Worm (Caenorhabditis elegans): ENCODE results near the gene B0238.9.
A peak's percentile ranks its signal among the peaks of the same experiment; 100 is the strongest.

Gene B0238.9

ce11 chrV:5273770-5274169, 4.1 kb downstream of the B0238.9 start, which contains the start of gene natc-2:
natc-2 (plus strand) TSS chrV:5274070.
- TF ChIP-seq mep-1 (tag; optimal IDR thresholded peaks at IDR 0.05) = no peak
- no peak for TF ChIP-seq lin-13 (tag; optimal IDR thresholded peaks at IDR 0.05)
- TF ChIP-seq nhr-2 (tag; optimal IDR thresholded peaks at IDR 0.05) = no peak
- TF ChIP-seq sptf-1 (tag; optimal IDR thresholded peaks at IDR 0.05) = no peak
- no peak for TF ChIP-seq zip-8 (tag; optimal IDR thresholded peaks at IDR 0.05)

DNA sequence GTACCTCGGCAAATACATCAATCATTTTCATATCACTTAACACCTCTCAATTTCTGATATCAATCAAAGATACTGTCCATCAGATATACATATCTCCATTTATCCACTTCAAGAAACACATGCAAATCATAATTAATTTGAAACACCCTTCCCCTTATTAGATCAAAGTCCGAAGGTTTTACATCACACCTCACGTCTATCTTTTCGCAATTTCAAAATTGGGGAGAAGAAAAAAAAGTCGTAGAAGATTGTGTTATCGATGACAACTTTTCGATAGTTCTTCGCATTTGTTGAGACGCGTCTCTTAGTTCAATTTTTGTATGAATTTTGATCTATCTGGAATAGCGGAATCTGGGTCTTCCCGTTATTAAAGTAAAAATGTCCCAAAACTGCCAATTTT, 4.7 kb downstream of the B0238.9 start:
- TF ChIP-seq elt-1 (tag; optimal IDR thresholded peaks at IDR 0.05; ENCODE audit: borderline replicate concordance, insufficient read depth) (no peak), hlh-1 (tag; optimal IDR thresholded peaks at IDR 0.05) (no peak), cnd-1 (tag; optimal IDR thresholded peaks at IDR 0.05) (no peak), mep-1 (tag; optimal IDR thresholded peaks at IDR 0.05) (no peak)

ce11 chrV:5272619-5273074, 5.3 kb downstream of the B0238.9 start:
- TF ChIP-seq unc-120 (tag; optimal IDR thresholded peaks at IDR 0.05; ENCODE audit: poor library complexity, severe bottlenecking) (peak; percentile 71), elt-3 (tag; optimal IDR thresholded peaks at IDR 0.05) (peak; percentile 16), ham-2 (GFP tag; optimal IDR thresholded peaks at IDR 0.05) (no peak), hlh-1 (tag; optimal IDR thresholded peaks at IDR 0.05) (peak; percentile 63), unc-62 (GFP tag; optimal IDR thresholded peaks at IDR 0.05) (peak; percentile 66), drap-1 (GFP tag; optimal IDR thresholded peaks at IDR 0.05) (no peak), flh-1 (GFP tag; optimal IDR thresholded peaks at IDR 0.05) (no peak), lin-13 (tag; optimal IDR thresholded peaks at IDR 0.05) (no peak)

ce11 chrV:5272034-5272433, 5.9 kb downstream of the B0238.9 start:
- TF ChIP-seq hlh-1 (tag; optimal IDR thresholded peaks at IDR 0.05) = no peak
- no peak for TF ChIP-seq nhr-237 (tag; optimal IDR thresholded peaks at IDR 0.05)
- TF ChIP-seq mep-1 (tag; optimal IDR thresholded peaks at IDR 0.05) = no peak
- TF ChIP-seq nhr-2 (tag; optimal IDR thresholded peaks at IDR 0.05) = no peak

DNA sequence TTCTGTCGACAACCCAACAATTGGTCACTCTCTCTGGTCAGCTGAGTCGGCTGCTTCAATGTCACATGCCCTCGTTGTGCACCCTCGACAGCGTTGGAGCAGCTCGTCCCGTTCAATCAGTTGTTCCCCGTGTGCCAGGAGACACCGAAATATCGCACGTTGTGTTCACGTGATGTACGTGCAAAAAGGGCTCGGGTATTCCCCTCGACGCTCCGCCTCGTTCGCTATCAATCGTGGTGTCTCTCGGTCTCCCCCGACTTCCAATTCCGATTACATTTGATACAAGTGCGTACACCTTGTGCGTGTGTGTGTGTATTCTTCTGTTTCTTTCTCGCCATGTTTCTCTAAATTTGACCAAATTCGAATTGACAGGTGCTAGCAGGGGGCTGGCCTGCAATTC, 6.4 kb downstream of the B0238.9 start:
- TF ChIP-seq lin-13 (tag; optimal IDR thresholded peaks at IDR 0.05) (no peak), mls-2 (tag; optimal IDR thresholded peaks at IDR 0.05) (peak; percentile 9), unc-62 (GFP tag; optimal IDR thresholded peaks at IDR 0.05) (peak; percentile 67), sem-2 (GFP tag; optimal IDR thresholded peaks at IDR 0.05) (no peak), unc-120 (tag; optimal IDR thresholded peaks at IDR 0.05; ENCODE audit: poor library complexity, severe bottlenecking) (peak; percentile 92), tbx-8 (GFP tag; optimal IDR thresholded peaks at IDR 0.05) (no peak), hlh-1 (tag; optimal IDR thresholded peaks at IDR 0.05) (peak; percentile 93)

ce11 chrV:5269024-5269535, 8.8 kb downstream of the B0238.9 start, which contains the start of gene penr-1:
penr-1 (plus strand) TSS chrV:5269485.
- TF ChIP-seq lsy-2 (tag; optimal IDR thresholded peaks at IDR 0.05) (peak; percentile 26), unc-39 (tag; optimal IDR thresholded peaks at IDR 0.05) (no peak), M03D4.4 (tag; optimal IDR thresholded peaks at IDR 0.05) (no peak), mep-1 (tag; optimal IDR thresholded peaks at IDR 0.05) (peak; percentile 41), ces-1 (GFP tag; optimal IDR thresholded peaks at IDR 0.05) (peak; percentile 50), lin-13 (tag; optimal IDR thresholded peaks at IDR 0.05) (peak; percentile 22)

ce11 chrV:5265581-5265980, 12.3 kb downstream of the B0238.9 start, which contains the start of the genes srt-69 and B0238.12:
srt-69 (minus strand) TSS chrV:5265681.
B0238.12 (plus strand) TSS chrV:5265844.
- TF ChIP-seq mep-1 (tag; optimal IDR thresholded peaks at IDR 0.05) (no peak), bed-3 (GFP tag; optimal IDR thresholded peaks at IDR 0.05) (no peak), lin-32 (GFP tag; optimal IDR thresholded peaks at IDR 0.05) (no peak), hlh-1 (tag; optimal IDR thresholded peaks at IDR 0.05) (no peak), lin-13 (tag; optimal IDR thresholded peaks at IDR 0.05) (no peak), blmp-1 (tag; optimal IDR thresholded peaks at IDR 0.05) (no peak), nhr-2 (tag; optimal IDR thresholded peaks at IDR 0.05) (no peak), M03D4.4 (tag; optimal IDR thresholded peaks at IDR 0.05) (no peak), mls-2 (tag; optimal IDR thresholded peaks at IDR 0.05) (no peak), pha-4 (tag; optimal IDR thresholded peaks at IDR 0.05) (no peak), elt-1 (tag; optimal IDR thresholded peaks at IDR 0.05; ENCODE audit: borderline replicate concordance, insufficient read depth) (no peak), nhr-237 (tag; optimal IDR thresholded peaks at IDR 0.05) (no peak), ceh-43 (GFP tag; optimal IDR thresholded peaks at IDR 0.05) (no peak), sem-2 (GFP tag; optimal IDR thresholded peaks at IDR 0.05) (no peak), mab-5 (tag; optimal IDR thresholded peaks at IDR 0.05) (no peak), unc-39 (tag; optimal IDR thresholded peaks at IDR 0.05) (no peak), snpc-4 (tag; optimal IDR thresholded peaks at IDR 0.05) (no peak), ham-2 (GFP tag; optimal IDR thresholded peaks at IDR 0.05) (no peak)

All from whole organism, mixed stage, embryonic.